Worm (Caenorhabditis elegans) whole organism, young adult: ENCODE results near the gene str-196.

Experiments
- B0035.1 ChIP-seq: sonication (generic microtip); optimal IDR thresholded peaks from 2 replicates; lab custom pipeline; 2016; ENCODE audit warnings: missing genetic modification characterization, mild to moderate bottlenecking, missing compliant biosample characterization, missing genotype, missing genetic modification reagents
- C06A6.2 ChIP-seq: fragments of 200-800 bp; sonication (Bioruptor generic); conservative IDR thresholded peaks from 2 replicates; pipeline ENCODE4 v1.3.6; 2022; ENCODE audit warnings: missing genetic modification characterization, missing compliant biosample characterization
- C17E4.6 ChIP-seq: fragments of 200-800 bp; sonication (Bioruptor generic); IDR thresholded peaks from 2 replicates; pipeline ENCODE4 v1.3.6; 2022; ENCODE audit warnings: missing genetic modification reagents, missing genetic modification characterization, missing compliant biosample characterization
- F10E7.11 ChIP-seq: sonication (generic microtip); optimal IDR thresholded peaks from 2 replicates; lab custom pipeline; 2017; ENCODE audit warnings: mild to moderate bottlenecking, missing genetic modification characterization, moderate library complexity, missing compliant biosample characterization
- F37B4.10 ChIP-seq: fragments of 200-800 bp; sonication (Bioruptor generic); IDR thresholded peaks from 2 replicates; pipeline ENCODE4 v1.3.6; 2022; ENCODE audit warnings: missing genetic modification characterization, missing compliant biosample characterization
- F57C9.4 ChIP-seq: sonication (generic microtip); optimal IDR thresholded peaks from 2 replicates; lab custom pipeline; 2017; ENCODE audit warnings: mild to moderate bottlenecking, missing genetic modification characterization, missing compliant biosample characterization
- T07F8.4 ChIP-seq: sonication (generic microtip); optimal IDR thresholded peaks from 2 replicates; lab custom pipeline; 2016; ENCODE audit warnings: mild to moderate bottlenecking, missing genetic modification characterization, moderate library complexity, missing compliant biosample characterization
- ama-1 ChIP-seq, 3 experiments: fragments of 150-350 bp in 1 of 3; sonication (generic microtip) in 2 of 3; optimal IDR thresholded peaks; 2 replicates each; lab custom pipeline; 2014 to 2018; ENCODE audit warnings: missing biosample characterization in 2 of 3, missing genetic modification characterization in 2 of 3, missing genetic modification reagents in 2 of 3
- aptf-2 ChIP-seq: fragments of 200-800 bp; sonication (Bioruptor generic); conservative IDR thresholded peaks from 2 replicates; pipeline ENCODE4 v1.3.6; 2022; ENCODE audit warnings: missing genetic modification reagents, missing genetic modification characterization, missing compliant biosample characterization
- aptf-3 ChIP-seq: fragments of 200-800 bp; sonication (Bioruptor generic); IDR thresholded peaks from 2 replicates; pipeline ENCODE4 v1.3.6; 2022; ENCODE audit warnings: missing genetic modification characterization, missing compliant biosample characterization
- atf-7 ChIP-seq: sonication (generic microtip); optimal IDR thresholded peaks from 2 replicates; lab custom pipeline; 2017; ENCODE audit warnings: mild to moderate bottlenecking, missing genetic modification characterization, missing compliant biosample characterization
- attf-6 ChIP-seq: fragments of 200-800 bp; sonication (Bioruptor generic); IDR thresholded peaks from 2 replicates; pipeline ENCODE4 v1.3.6; 2022; ENCODE audit warnings: missing genetic modification reagents, missing genetic modification characterization, missing compliant biosample characterization
- bed-2 ChIP-seq: fragments of 200-800 bp; sonication (Bioruptor generic); IDR thresholded peaks from 2 replicates; pipeline ENCODE4 v1.3.6; 2022; ENCODE audit warnings: missing genetic modification reagents, missing genetic modification characterization, missing compliant biosample characterization
- cebp-2 ChIP-seq: fragments of 200-800 bp; sonication (Bioruptor generic); IDR thresholded peaks from 2 replicates; pipeline ENCODE4 v1.3.6; 2022; ENCODE audit warnings: missing genetic modification characterization, missing compliant biosample characterization
- ceh-40 ChIP-seq: fragments of 200-800 bp; sonication (Bioruptor generic); IDR thresholded peaks from 2 replicates; pipeline ENCODE4 v1.3.6; 2022; ENCODE audit warnings: missing genetic modification characterization, missing compliant biosample characterization
- ceh-79 ChIP-seq: sonication (generic microtip); optimal IDR thresholded peaks from 2 replicates; lab custom pipeline; 2017; ENCODE audit warnings: mild to moderate bottlenecking, missing genetic modification characterization, missing compliant biosample characterization
- chd-7 ChIP-seq: sonication (generic microtip); optimal IDR thresholded peaks from 2 replicates; lab custom pipeline; 2016; ENCODE audit warnings: mild to moderate bottlenecking, missing genetic modification characterization, moderate library complexity, missing compliant biosample characterization
- die-1 ChIP-seq: sonication (generic microtip); optimal IDR thresholded peaks from 2 replicates; lab custom pipeline; 2016; ENCODE audit warnings: missing genotype, mild to moderate bottlenecking, missing genetic modification characterization, missing compliant biosample characterization
- dox-1 ChIP-seq: fragments of 200-800 bp; sonication (Bioruptor generic); IDR thresholded peaks from 2 replicates; pipeline ENCODE4 v1.3.6; 2022; ENCODE audit warnings: missing genetic modification reagents, missing genetic modification characterization, missing compliant biosample characterization
- dpl-1 ChIP-seq: fragments of 150-350 bp; optimal IDR thresholded peaks from 2 replicates; lab custom pipeline; 2014; ENCODE audit warnings: missing biosample characterization, missing genetic modification reagents, missing genetic modification characterization
- egl-18 ChIP-seq: fragments of 200-800 bp; sonication (Bioruptor generic); IDR thresholded peaks from 2 replicates; pipeline ENCODE4 v1.3.6; 2022; ENCODE audit warnings: missing genetic modification reagents, missing genetic modification characterization, missing compliant biosample characterization
- him-1 ChIP-seq: sonication (generic microtip); optimal IDR thresholded peaks from 2 replicates; lab custom pipeline; 2016; ENCODE audit warnings: missing genotype, missing genetic modification reagents, missing genetic modification characterization, missing compliant biosample characterization
- hmg-1.2 ChIP-seq: fragments of 200-800 bp; sonication (Bioruptor generic); IDR thresholded peaks from 2 replicates; pipeline ENCODE4 v1.3.6; 2022; ENCODE audit warnings: missing genetic modification reagents, missing genetic modification characterization, missing compliant biosample characterization
- lin-40 ChIP-seq: sonication (generic microtip); optimal IDR thresholded peaks from 2 replicates; lab custom pipeline; 2016; ENCODE audit warnings: missing genetic modification characterization, mild to moderate bottlenecking, missing compliant biosample characterization, missing genotype, missing genetic modification reagents
- lin-54 ChIP-seq: fragments of 200-800 bp; sonication (Bioruptor generic); optimal IDR thresholded peaks from 2 replicates; lab custom pipeline; 2018; ENCODE audit warnings: mild to moderate bottlenecking, missing genetic modification characterization, missing compliant biosample characterization
- lsy-27 ChIP-seq: sonication (generic microtip); optimal IDR thresholded peaks from 2 replicates; lab custom pipeline; 2017; ENCODE audit warnings: missing genetic modification characterization, mild to moderate bottlenecking, missing compliant biosample characterization, antibody characterized with exemption, missing genotype, borderline replicate concordance; ENCODE audit not compliant: insufficient read depth
- madf-6 ChIP-seq: fragments of 200-800 bp; sonication (Bioruptor generic); IDR thresholded peaks from 2 replicates; pipeline ENCODE4 v1.3.6; 2022; ENCODE audit warnings: missing genetic modification reagents, missing genetic modification characterization, missing compliant biosample characterization
- mel-28 ChIP-seq: sonication (generic microtip); optimal IDR thresholded peaks from 2 replicates; lab custom pipeline; 2016; ENCODE audit warnings: borderline replicate concordance, mild to moderate bottlenecking, missing genetic modification characterization, missing compliant biosample characterization
- nhr-179 ChIP-seq: sonication (generic microtip); optimal IDR thresholded peaks from 2 replicates; lab custom pipeline; 2016; ENCODE audit warnings: mild to moderate bottlenecking, missing genetic modification characterization, missing compliant biosample characterization
- nhr-80 ChIP-seq: sonication (generic microtip); optimal IDR thresholded peaks from 2 replicates; lab custom pipeline; 2016; ENCODE audit warnings: missing genetic modification characterization, missing compliant biosample characterization
- sdz-38 ChIP-seq: sonication (generic microtip); optimal IDR thresholded peaks from 2 replicates; lab custom pipeline; 2016; ENCODE audit warnings: missing genotype, missing genetic modification characterization, missing compliant biosample characterization
- snpc-3.4 ChIP-seq: sonication (generic microtip); optimal IDR thresholded peaks from 2 replicates; lab custom pipeline; 2017; ENCODE audit warnings: missing genetic modification characterization, mild to moderate bottlenecking, missing compliant biosample characterization, antibody characterized with exemption, moderate library complexity, missing genotype, missing genetic modification reagents
- tbp1 ChIP-seq: fragments of 200-800 bp; sonication (Bioruptor generic); optimal IDR thresholded peaks from 2 replicates; lab custom pipeline; 2018; ENCODE audit warnings: mild to moderate bottlenecking, missing genetic modification characterization, missing compliant biosample characterization
- tbx-9 ChIP-seq: sonication (generic microtip); optimal IDR thresholded peaks from 2 replicates; lab custom pipeline; 2016; ENCODE audit warnings: borderline replicate concordance, missing genetic modification characterization, inconsistent platforms, missing compliant biosample characterization
- xnd-1 ChIP-seq: sonication (generic microtip); optimal IDR thresholded peaks from 2 replicates; lab custom pipeline; 2016; ENCODE audit warnings: missing genotype, missing genetic modification reagents, missing genetic modification characterization, missing compliant biosample characterization
- zfh-2 ChIP-seq: fragments of 200-800 bp; sonication (Bioruptor generic); conservative IDR thresholded peaks from 2 replicates; pipeline ENCODE4 v1.3.6; 2022; ENCODE audit warnings: missing genetic modification reagents, missing genetic modification characterization, missing compliant biosample characterization
- zim-3 ChIP-seq: sonication (generic microtip); optimal IDR thresholded peaks from 2 replicates; lab custom pipeline; 2017; ENCODE audit warnings: mild to moderate bottlenecking, missing genetic modification characterization, moderate library complexity, missing compliant biosample characterization
- ztf-25 ChIP-seq: fragments of 200-800 bp; sonication (Bioruptor generic); IDR thresholded peaks from 2 replicates; pipeline ENCODE4 v1.3.6; 2022; ENCODE audit warnings: missing genetic modification reagents, missing genetic modification characterization, missing compliant biosample characterization
- ztf-3 ChIP-seq: fragments of 200-800 bp; sonication (Bioruptor generic); optimal IDR thresholded peaks from 2 replicates; lab custom pipeline; 2018; ENCODE audit warnings: mild to moderate bottlenecking, missing genetic modification characterization, missing compliant biosample characterization
- ztf-6 ChIP-seq: fragments of 200-800 bp; sonication (Bioruptor generic); IDR thresholded peaks from 2 replicates; pipeline ENCODE4 v1.3.6; 2022; ENCODE audit warnings: missing genetic modification reagents, missing genetic modification characterization, missing compliant biosample characterization

The str-196 gene

DNA sequence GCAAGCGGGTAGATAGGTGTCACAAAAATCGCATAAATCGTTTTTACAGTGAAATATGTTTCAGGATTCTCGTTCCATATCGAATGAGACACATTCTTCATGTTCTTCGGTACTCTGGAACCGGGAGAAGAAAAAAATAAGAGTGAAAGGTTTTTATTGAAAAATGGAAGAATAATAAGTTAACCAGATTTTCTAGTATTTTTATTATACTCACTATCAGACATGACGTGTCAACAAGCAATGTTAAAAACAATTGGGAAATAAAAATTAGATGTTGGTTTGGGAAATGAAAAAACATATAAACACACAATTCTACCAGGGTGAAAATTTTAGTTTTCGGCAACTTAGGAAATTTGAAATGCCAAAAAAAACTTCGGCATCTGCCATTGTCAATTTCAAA, 20.9 kb downstream of the str-196 start, which contains the start of gene srh-37 (continued):
- TF ChIP-seq mel-28 (tag; lab: Kevin White, UChicago) (no peak), F57C9.4 (tag; lab: Kevin White, UChicago) (no peak), madf-6 (GFP tag; lab: Robert Waterston, UW) (no peak), him-1 (tag; lab: Kevin White, UChicago) (no peak)
- TF ChIP-seq, all 124 proteins: peak for 0

- peak; percentile 44 for TF ChIP-seq nhr-80 (tag; lab: Kevin White, UChicago)
- TF ChIP-seq attf-6 (GFP tag; lab: Robert Waterston, UW), result no peak
These were observed 27.9 kb downstream of the str-196 start, which contains the start of gene nhr-210 for ce11 chrV:519445-519844. TSS of gene nhr-210 (minus strand) at chrV:519545.

DNA sequence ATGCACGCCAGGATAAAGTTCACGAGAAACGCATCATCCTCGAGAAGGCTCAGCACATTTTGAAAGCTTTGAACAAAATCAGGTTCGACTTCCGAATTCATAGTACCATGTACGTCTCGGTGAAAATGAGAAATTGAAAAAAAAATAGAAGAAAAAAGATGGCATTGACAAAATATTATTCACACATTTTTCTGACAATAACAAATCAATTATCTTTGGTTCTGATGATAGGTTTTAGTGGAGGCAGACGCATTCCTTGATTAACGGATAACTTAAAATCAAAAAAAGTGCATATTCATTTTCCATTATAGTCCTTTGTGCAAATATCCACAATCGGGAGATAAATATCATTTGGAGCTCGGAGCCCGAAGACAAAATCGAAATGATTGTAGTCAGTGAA, 30.0 kb downstream of the str-196 start, which contains the start of gene srw-107:
Gene srw-107 (minus strand): TSS at position 101 of the 400 bp plus-strand sequence.
- TF ChIP-seq hmg-1.2 (GFP tag; lab: Robert Waterston, UW), result no peak
- no peak for TF ChIP-seq tbp1 (GFP tag; lab: Kevin White, UChicago)
- no peak for TF ChIP-seq nhr-179 (tag; lab: Kevin White, UChicago)
- no peak for TF ChIP-seq ztf-25
- no peak for TF ChIP-seq bed-2 (GFP tag; lab: Robert Waterston, UW)
- TF ChIP-seq ceh-40 (GFP tag; lab: Robert Waterston, UW), result no peak
- no peak for TF ChIP-seq ceh-79 (tag; lab: Kevin White, UChicago)
- no peak for TF ChIP-seq ztf-6 (GFP tag; lab: Robert Waterston, UW)
- TF ChIP-seq sdz-38 (tag; lab: Kevin White, UChicago), result no peak
- no peak for TF ChIP-seq chd-7
- no peak for TF ChIP-seq dox-1
- TF ChIP-seq die-1 (tag; lab: Kevin White, UChicago), result no peak
- no peak for TF ChIP-seq tbx-9

DNA sequence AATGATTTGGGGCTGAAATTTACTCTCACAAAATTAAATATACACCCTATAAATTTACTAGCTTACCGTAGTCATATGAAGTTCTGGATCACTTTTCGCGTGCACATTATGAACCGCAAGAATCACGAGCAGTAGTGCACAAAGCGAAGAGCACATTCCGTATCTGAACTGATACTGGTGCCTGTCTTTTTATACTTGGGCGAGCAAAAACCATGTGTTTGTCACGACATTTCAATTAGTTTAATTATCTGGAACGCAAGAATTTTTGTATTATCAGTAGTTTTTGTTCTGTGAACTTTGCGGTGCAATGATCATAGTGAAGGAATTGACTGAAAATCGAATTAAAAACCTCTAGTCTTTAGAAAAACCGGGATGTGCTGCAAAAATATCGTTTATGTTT, 32.5 kb downstream of the str-196 start, which contains the start of gene lipl-3:
Gene lipl-3 (minus strand): TSS at position 161 of the 400 bp plus-strand sequence.
- TF ChIP-seq nhr-80 (tag; lab: Kevin White, UChicago) (peak; percentile 30), aptf-3 (no peak)
- TF ChIP-seq, all 124 proteins: peak for 1

ce11 chrV:525040-525439, 33.5 kb downstream of the str-196 start, which contains the start of gene R11G11.16:
TSS of gene R11G11.16 (minus strand) at chrV:525140.
- TF ChIP-seq T07F8.4 (tag; lab: Kevin White, UChicago), result no peak
- no peak for TF ChIP-seq dpl-1
- no peak for TF ChIP-seq aptf-2
- no peak for TF ChIP-seq F10E7.11 (tag; lab: Kevin White, UChicago)
- no peak for TF ChIP-seq lin-40
- TF ChIP-seq F37B4.10, result no peak

DNA sequence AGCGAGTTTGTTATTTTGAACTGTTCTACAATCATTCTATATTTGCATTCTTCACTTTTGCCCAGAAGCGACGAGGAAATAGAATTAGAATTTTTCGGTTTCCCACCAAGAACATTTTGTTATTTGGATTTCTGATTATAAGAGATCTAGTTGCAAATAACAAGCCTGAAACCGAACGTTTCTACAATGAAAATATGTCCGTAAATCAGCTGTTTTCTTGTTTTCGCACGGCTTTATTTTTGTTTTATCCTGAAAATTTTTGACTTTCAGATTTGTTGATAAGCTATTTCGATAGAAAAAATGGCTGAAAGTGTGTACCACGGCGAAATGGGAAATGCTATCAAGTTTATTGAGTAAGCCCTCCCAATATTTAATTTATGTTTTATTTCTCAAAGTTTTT, 36.1 kb downstream of the str-196 start, which contains the start of gene srw-108:
Gene srw-108 (plus strand): TSS at position 301 of the 400 bp plus-strand sequence.
- no peak for TF ChIP-seq lsy-27
- TF ChIP-seq ztf-3 (GFP tag; lab: Kevin White, UChicago), result no peak
- no peak for TF ChIP-seq ama-1 (optimal IDR thresholded peaks at IDR 0.05; lab: Kevin White, UChicago)
- no peak for TF ChIP-seq ama-1 (GFP tag; optimal IDR thresholded peaks at IDR 0.05; lab: Kevin White, UChicago)

ce11 chrV:532046-532445, 40.5 kb downstream of the str-196 start, which contains the start of gene nhr-58:
TSS of gene nhr-58 (plus strand) at chrV:532259.
- no peak for TF ChIP-seq cebp-2 (GFP tag; lab: Robert Waterston, UW)
- TF ChIP-seq F37B4.10, result no peak
- no peak for TF ChIP-seq die-1 (tag; lab: Kevin White, UChicago)
- no peak for TF ChIP-seq B0035.1 (tag; lab: Kevin White, UChicago)
- TF ChIP-seq C06A6.2 (GFP tag; lab: Robert Waterston, UW), result no peak
- TF ChIP-seq xnd-1 (tag; lab: Kevin White, UChicago), result no peak
- no peak for TF ChIP-seq C17E4.6 (GFP tag; lab: Robert Waterston, UW)
- TF ChIP-seq snpc-3.4 (tag; lab: Kevin White, UChicago), result no peak
- TF ChIP-seq lin-54 (GFP tag; lab: Kevin White, UChicago), result no peak
- TF ChIP-seq atf-7, result peak; percentile 36
- no peak for TF ChIP-seq zfh-2 (GFP tag; lab: Robert Waterston, UW)
- no peak for TF ChIP-seq egl-18 (GFP tag; lab: Robert Waterston, UW)
- TF ChIP-seq zim-3 (tag; lab: Kevin White, UChicago), result no peak
